Worm (Caenorhabditis elegans): ENCODE results near the gene srbc-49.
"Not testable (repeated sequence)": the region's sequence is repeated elsewhere in the genome, so short reads cannot be mapped to it uniquely, and the experiment has no call there.

The srbc-49 gene

ce11 chrV:15850276-15850811, 28.8 kb downstream of the srbc-49 start, which contains the start of gene srh-147:
Gene srh-147, minus strand, starts transcription at chrV:15850326.
- not testable (repeated sequence) for TF ChIP-seq unc-55 (GFP tag; optimal IDR thresholded peaks at IDR 0.05); lin-39 (tag; optimal IDR thresholded peaks at IDR 0.05); ceh-82 (tag; optimal IDR thresholded peaks at IDR 0.05)

- TF ChIP-seq unc-62 (GFP tag; optimal IDR thresholded peaks at IDR 0.05) (no peak), sma-9 (GFP tag; optimal IDR thresholded peaks at IDR 0.05) (no peak), sma-9 (tag; optimal IDR thresholded peaks at IDR 0.05) (no peak), alr-1 (tag; optimal IDR thresholded peaks at IDR 0.05) (no peak), ceh-82 (tag; optimal IDR thresholded peaks at IDR 0.05) (no peak), aly-2 (tag; optimal IDR thresholded peaks at IDR 0.05) (no peak), elt-1 (tag; optimal IDR thresholded peaks at IDR 0.05) (no peak)
These were observed 36.8 kb downstream of the srbc-49 start, which contains the start of gene srh-148 for ce11 chrV:15858292-15858691. Gene srh-148, minus strand, starts transcription at chrV:15858392.

ce11 chrV:15862599-15862998, 41.1 kb downstream of the srbc-49 start, which contains the start of gene srz-12:
Gene srz-12, minus strand, starts transcription at chrV:15862699.
- TF ChIP-seq ztf-1 (GFP tag; conservative IDR thresholded peaks at IDR 0.05): no peak
- TF ChIP-seq mab-5 (tag; optimal IDR thresholded peaks at IDR 0.05): no peak
- TF ChIP-seq aly-2 (tag; optimal IDR thresholded peaks at IDR 0.05): no peak
- no peak for TF ChIP-seq nhr-12 (tag; optimal IDR thresholded peaks at IDR 0.05)
- no peak for TF ChIP-seq alr-1 (tag; optimal IDR thresholded peaks at IDR 0.05)
- no peak for TF ChIP-seq zag-1 (tag; optimal IDR thresholded peaks at IDR 0.05)
- no peak for TF ChIP-seq nhr-129 (tag; optimal IDR thresholded peaks at IDR 0.05)
- TF ChIP-seq ama-1 (optimal IDR thresholded peaks at IDR 0.05): no peak
- TF ChIP-seq F13H6.1 (tag; optimal IDR thresholded peaks at IDR 0.05): no peak

- TF ChIP-seq ceh-16 (tag; optimal IDR thresholded peaks at IDR 0.05): no peak
- no peak for TF ChIP-seq F13H6.1 (tag; optimal IDR thresholded peaks at IDR 0.05)
- TF ChIP-seq nhr-10 (tag; optimal IDR thresholded peaks at IDR 0.05): no peak
- TF ChIP-seq dmd-4 (tag; optimal IDR thresholded peaks at IDR 0.05): no peak
- TF ChIP-seq alr-1 (tag; optimal IDR thresholded peaks at IDR 0.05): no peak
- no peak for TF ChIP-seq crh-2 (tag; optimal IDR thresholded peaks at IDR 0.05)
- no peak for TF ChIP-seq unc-62 (GFP tag; optimal IDR thresholded peaks at IDR 0.05)
- no peak for TF ChIP-seq fos-1 (tag; optimal IDR thresholded peaks at IDR 0.05)
- TF ChIP-seq snpc-4 (tag; optimal IDR thresholded peaks at IDR 0.05): no peak
- TF ChIP-seq unc-55 (GFP tag; optimal IDR thresholded peaks at IDR 0.05): no peak
- TF ChIP-seq lin-11 (tag; optimal IDR thresholded peaks at IDR 0.05): no peak
- no peak for TF ChIP-seq sma-9 (GFP tag; optimal IDR thresholded peaks at IDR 0.05)
- no peak for TF ChIP-seq sma-9 (tag; optimal IDR thresholded peaks at IDR 0.05)
- no peak for TF ChIP-seq nhr-21 (tag; optimal IDR thresholded peaks at IDR 0.05)
- no peak for TF ChIP-seq mbf-1 (tag; optimal IDR thresholded peaks at IDR 0.05)
These were observed 41.5 kb downstream of the srbc-49 start, which contains the start of gene srh-299 for ce11 chrV:15863042-15863441. Gene srh-299, plus strand, starts transcription at chrV:15863342.

ce11 chrV:15865839-15866238, 44.3 kb downstream of the srbc-49 start, which contains the start of gene srh-293:
Gene srh-293, plus strand, starts transcription at chrV:15866139.
- TF ChIP-seq ztf-1 (GFP tag; conservative IDR thresholded peaks at IDR 0.05) (no peak), lin-11 (tag; optimal IDR thresholded peaks at IDR 0.05) (no peak), peb-1 (tag; optimal IDR thresholded peaks at IDR 0.05) (no peak)

ce11 chrV:15867373-15867772, 45.9 kb downstream of the srbc-49 start, which contains the start of gene fbxa-197:
Gene fbxa-197, plus strand, starts transcription at chrV:15867673.
- TF ChIP-seq C34F6.9 (tag; optimal IDR thresholded peaks at IDR 0.05) (no peak), ztf-11 (tag; optimal IDR thresholded peaks at IDR 0.05) (no peak), nhr-77 (tag; optimal IDR thresholded peaks at IDR 0.05) (no peak), sem-4 (tag; optimal IDR thresholded peaks at IDR 0.05) (no peak), ZK546.5 (tag; optimal IDR thresholded peaks at IDR 0.05) (no peak), blmp-1 (tag; optimal IDR thresholded peaks at IDR 0.05; ENCODE audit: insufficient read depth) (no peak), nhr-129 (tag; optimal IDR thresholded peaks at IDR 0.05) (no peak), elt-1 (tag; optimal IDR thresholded peaks at IDR 0.05) (no peak), ceh-82 (tag; optimal IDR thresholded peaks at IDR 0.05) (no peak), unc-62 (GFP tag; optimal IDR thresholded peaks at IDR 0.05) (no peak), Y55F3AM.14 (GFP tag; optimal IDR thresholded peaks at IDR 0.05) (no peak), elt-3 (tag; optimal IDR thresholded peaks at IDR 0.05) (no peak), lin-39 (tag; optimal IDR thresholded peaks at IDR 0.05) (no peak), gmeb-1 (tag; optimal IDR thresholded peaks at IDR 0.05) (no peak), lin-13 (GFP tag; optimal IDR thresholded peaks at IDR 0.05) (no peak), crh-2 (tag; optimal IDR thresholded peaks at IDR 0.05) (no peak), mdl-1 (tag; optimal IDR thresholded peaks at IDR 0.05) (no peak), skn-1 (tag; optimal IDR thresholded peaks at IDR 0.05) (no peak), dmd-4 (tag; optimal IDR thresholded peaks at IDR 0.05) (no peak)

Data from whole organism, L2 larva.